Worm (Caenorhabditis elegans): Measurements from ENCODE around the gene ect-2.

DNA sequence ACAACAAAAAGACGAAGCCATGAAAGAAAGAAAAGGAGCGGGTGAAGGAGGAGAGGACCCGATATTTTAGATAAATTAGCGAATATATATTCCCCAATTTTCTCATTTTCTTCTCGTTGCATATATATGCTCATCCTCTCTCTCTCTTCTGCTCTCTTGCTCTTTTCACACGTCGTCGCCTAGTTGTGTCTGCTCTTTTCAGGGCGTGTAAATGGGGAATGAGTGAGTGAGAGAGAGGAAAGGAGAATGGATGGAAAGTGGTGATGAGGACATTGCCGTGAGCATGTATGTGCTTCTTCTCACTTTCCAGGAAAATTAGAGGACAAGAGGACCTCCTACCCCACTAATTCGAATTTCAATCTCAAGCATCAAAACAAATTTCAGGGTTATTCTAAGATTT lies 28.3 kb downstream of the ect-2 start:
- TF ChIP-seq fos-1 (tag; optimal IDR thresholded peaks at IDR 0.05) (no peak), snpc-4 (tag; optimal IDR thresholded peaks at IDR 0.05) (no peak), sma-3 (GFP tag; optimal IDR thresholded peaks at IDR 0.05) (no peak), nhr-11 (tag; optimal IDR thresholded peaks at IDR 0.05) (no peak), ztf-11 (tag; optimal IDR thresholded peaks at IDR 0.05) (no peak), aly-2 (tag; optimal IDR thresholded peaks at IDR 0.05) (no peak), ama-1 (optimal IDR thresholded peaks at IDR 0.05) (no peak), unc-55 (GFP tag; optimal IDR thresholded peaks at IDR 0.05) (no peak), nhr-10 (tag; optimal IDR thresholded peaks at IDR 0.05) (no peak), nhr-25 (tag; optimal IDR thresholded peaks at IDR 0.05) (no peak), egl-27 (tag; optimal IDR thresholded peaks at IDR 0.05) (no peak), dmd-4 (tag; optimal IDR thresholded peaks at IDR 0.05) (no peak), zag-1 (tag; optimal IDR thresholded peaks at IDR 0.05) (no peak)
